Fruit fly (Drosophila melanogaster): ENCODE measurements around the gene CG42832.

CG42832 gene

DNA sequence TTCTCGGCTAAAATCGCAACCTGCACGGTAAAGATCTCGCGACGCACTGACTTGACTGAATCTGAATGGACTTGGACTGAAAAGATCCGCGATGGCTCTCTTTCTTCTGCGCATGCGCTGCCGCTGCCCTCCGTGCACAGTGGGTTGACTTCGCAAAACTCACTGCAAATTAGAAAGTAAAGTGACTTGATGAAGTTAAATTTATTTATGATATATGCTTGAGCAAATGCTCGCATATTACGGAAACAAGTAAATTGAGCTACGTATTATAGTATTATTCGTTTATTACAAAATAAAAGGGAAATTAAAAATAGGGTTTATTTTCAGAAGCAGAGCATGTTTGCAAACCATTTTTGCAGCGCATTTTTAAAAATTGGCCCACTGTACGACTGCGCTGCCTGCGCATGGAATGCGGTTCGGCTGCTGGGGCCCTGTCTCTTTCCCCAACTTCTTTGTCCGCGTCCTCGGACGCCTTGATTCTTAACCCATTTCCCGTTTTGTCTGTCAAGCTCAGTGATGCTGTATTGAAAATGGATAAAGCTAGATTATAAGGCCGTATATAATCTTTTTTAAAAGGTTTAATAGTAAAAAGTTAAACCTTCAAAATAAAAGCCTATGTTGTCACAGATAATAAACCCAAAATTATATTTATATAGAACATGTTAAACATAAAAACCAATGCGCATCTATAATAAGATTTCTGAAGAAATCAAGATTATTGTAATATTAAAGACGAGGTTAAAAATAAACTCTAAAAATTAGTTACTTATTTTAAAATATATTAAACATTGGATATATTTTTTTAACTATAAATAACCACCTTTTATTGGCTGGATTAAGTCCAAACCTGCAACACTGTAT lies 22.0 kb upstream of the CG42832 start, which contains the start of gene rt (continued):
- TF ChIP-seq Hsf (GFP tag; optimal IDR thresholded peaks at IDR 0.05) = peak; percentile 63
- no peak for TF ChIP-seq CG17186 (GFP tag; optimal IDR thresholded peaks at IDR 0.05)
- no peak for TF ChIP-seq CG15514 (GFP tag; optimal IDR thresholded peaks at IDR 0.05)
- peak; percentile 46 for TF ChIP-seq CG12219 (GFP tag; optimal IDR thresholded peaks at IDR 0.05)
- no peak for TF ChIP-seq crc (GFP tag; optimal IDR thresholded peaks at IDR 0.05)
- no peak for TF ChIP-seq CG18011 (GFP tag; optimal IDR thresholded peaks at IDR 0.05)
- no peak for TF ChIP-seq crol (GFP tag; IDR thresholded peaks at IDR 0.05)
- no peak for TF ChIP-seq tll (GFP tag; optimal IDR thresholded peaks at IDR 0.05)
- no peak for TF ChIP-seq br (optimal IDR thresholded peaks at IDR 0.05)
- peak; percentile 29 for TF ChIP-seq Meics (GFP tag; optimal IDR thresholded peaks at IDR 0.05)
- no peak for TF ChIP-seq CG11247 (GFP tag; IDR thresholded peaks at IDR 0.05)
- no peak for TF ChIP-seq hkb (optimal IDR thresholded peaks at IDR 0.05)
- TF ChIP-seq hkb (GFP tag; IDR thresholded peaks at IDR 0.05) = peak; percentile 70
- peak; percentile 80 for TF ChIP-seq CG18262 (tag; optimal IDR thresholded peaks at IDR 0.05)
- TF ChIP-seq Dref (GFP tag; IDR thresholded peaks at IDR 0.05) = no peak
- TF ChIP-seq CG13424 (tag; optimal IDR thresholded peaks at IDR 0.05) = peak; percentile 70
- TF ChIP-seq CG9932 (GFP tag; IDR thresholded peaks at IDR 0.05) = no peak
- peak; percentile 64 for TF ChIP-seq CG8388 (GFP tag; optimal IDR thresholded peaks at IDR 0.05)
- peak; percentile 44; the same call in 1 of the 3 replicates for TF ChIP-seq ken (GFP tag; IDR thresholded peaks at IDR 0.05)
- TF ChIP-seq B-H1 (GFP tag; IDR thresholded peaks at IDR 0.05) = peak; percentile 26; the same call in 1 of the 3 replicates
- TF ChIP-seq jing (GFP tag; optimal IDR thresholded peaks at IDR 0.05) = peak; percentile 5
- no peak for TF ChIP-seq Lim3 (GFP tag; IDR thresholded peaks at IDR 0.05)
- TF ChIP-seq Nf-YB (GFP tag; optimal IDR thresholded peaks at IDR 0.05) = peak; percentile 29
- TF ChIP-seq CG7745 (tag; optimal IDR thresholded peaks at IDR 0.05) = no peak
- no peak for TF ChIP-seq inv (GFP tag; IDR thresholded peaks at IDR 0.05; ENCODE audit: partially characterized antibody)
- TF ChIP-seq Poxn (GFP tag; IDR thresholded peaks at IDR 0.05) = no peak
- no peak for TF ChIP-seq pb (GFP tag; optimal IDR thresholded peaks at IDR 0.05)
- TF ChIP-seq Antp (GFP tag; optimal IDR thresholded peaks at IDR 0.05) = no peak
- TF ChIP-seq D (optimal IDR thresholded peaks at IDR 0.05) = no peak
- TF ChIP-seq D (GFP tag; optimal IDR thresholded peaks at IDR 0.05) = peak; percentile 57
- TF ChIP-seq Lpt (GFP tag; optimal IDR thresholded peaks at IDR 0.05) = no peak
- 0 out of 2 replicates have a peak, but pooled peaks have one; percentile 51 for TF ChIP-seq E2f1 (GFP tag; IDR thresholded peaks at IDR 0.05)
- peak; percentile 16 to 56 for TF ChIP-seq chif (GFP tag; optimal IDR thresholded peaks at IDR 0.05)
- no peak for TF ChIP-seq caup (GFP tag; optimal IDR thresholded peaks at IDR 0.05; ENCODE audit: severe bottlenecking)
- TF ChIP-seq CG1024 (GFP tag; IDR thresholded peaks at IDR 0.05) = 0 out of 2 replicates have a peak, but pooled peaks have one; percentile 36
- no peak for TF ChIP-seq crp (GFP tag; optimal IDR thresholded peaks at IDR 0.05)
- no peak for TF ChIP-seq Dll (GFP tag; IDR thresholded peaks at IDR 0.05; ENCODE audit: partially characterized antibody)
- TF ChIP-seq Hr3 (GFP tag; optimal IDR thresholded peaks at IDR 0.05) = no peak
- TF ChIP-seq ac (GFP tag; optimal IDR thresholded peaks at IDR 0.05) = no peak
- peak; percentile 13 for TF ChIP-seq MTF-1 (GFP tag; optimal IDR thresholded peaks at IDR 0.05; ENCODE audit: borderline replicate concordance)
- no peak for TF ChIP-seq CG14050 (GFP tag; IDR thresholded peaks at IDR 0.05)
- peak; percentile 41 for TF ChIP-seq PHDP (tag; optimal IDR thresholded peaks at IDR 0.05)
- no peak for TF ChIP-seq Kr (GFP tag; optimal IDR thresholded peaks at IDR 0.05)
- no peak for TF ChIP-seq danr (GFP tag; IDR thresholded peaks at IDR 0.05)
- 0 out of 2 replicates have a peak, but pooled peaks have one; percentile 16 for TF ChIP-seq CG10366 (GFP tag; IDR thresholded peaks at IDR 0.05)
- TF ChIP-seq Atf3 (GFP tag; optimal IDR thresholded peaks at IDR 0.05) = peak; percentile 2
- no peak for TF ChIP-seq CG14965 (GFP tag; optimal IDR thresholded peaks at IDR 0.05; ENCODE audit: borderline replicate concordance)
- TF ChIP-seq Pdp1 (GFP tag; optimal IDR thresholded peaks at IDR 0.05) = peak; percentile 1 to 14
- TF ChIP-seq Fer3 (tag; optimal IDR thresholded peaks at IDR 0.05) = peak; percentile 22

Data from whole organism, embryonic.